Worm (Caenorhabditis elegans) whole organism, young adult: ENCODE measurements around the gene H08M01.1.

Source experiments
- B0261.1 ChIP-seq: sonication (generic microtip); optimal IDR thresholded peaks from 2 replicates; lab custom pipeline; 2016; ENCODE audit warnings: mild to moderate bottlenecking, missing genetic modification characterization, moderate library complexity, missing compliant biosample characterization
- F23B12.7 ChIP-seq: sonication (generic microtip); optimal IDR thresholded peaks from 2 replicates; lab custom pipeline; 2017; ENCODE audit warnings: missing genetic modification characterization, mild to moderate bottlenecking, missing compliant biosample characterization, antibody characterized with exemption, moderate library complexity; ENCODE audit not compliant: insufficient read depth
- F33H1.4 ChIP-seq: fragments of 200-800 bp; sonication (Bioruptor generic); IDR thresholded peaks from 2 replicates; pipeline ENCODE4 v1.3.6; 2022; ENCODE audit warnings: missing genetic modification reagents, missing genetic modification characterization, missing compliant biosample characterization
- F49E8.2 ChIP-seq: sonication (generic microtip); optimal IDR thresholded peaks from 3 replicates; lab custom pipeline; 2017; ENCODE audit warnings: missing genetic modification characterization, mild to moderate bottlenecking, missing compliant biosample characterization, antibody characterized with exemption, moderate library complexity; ENCODE audit not compliant: insufficient read depth
- F55B11.4 ChIP-seq: sonication (generic microtip); optimal IDR thresholded peaks from 2 replicates; lab custom pipeline; 2016; ENCODE audit warnings: missing compliant biosample characterization, missing genetic modification characterization, borderline replicate concordance; ENCODE audit not compliant: insufficient read depth
- K11D2.4 ChIP-seq: fragments of 200-800 bp; sonication (Bioruptor generic); IDR thresholded peaks from 2 replicates; pipeline ENCODE4 v1.3.6; 2022; ENCODE audit warnings: missing genetic modification reagents, missing genetic modification characterization, missing compliant biosample characterization
- K12H6.12 ChIP-seq: fragments of 200-800 bp; sonication (Bioruptor generic); optimal IDR thresholded peaks from 2 replicates; lab custom pipeline; 2018; ENCODE audit warnings: mild to moderate bottlenecking, missing genetic modification characterization, missing compliant biosample characterization
- T26A5.8 ChIP-seq: sonication (generic microtip); optimal IDR thresholded peaks from 2 replicates; lab custom pipeline; 2016; ENCODE audit warnings: missing genetic modification characterization, missing compliant biosample characterization
- Y56A3A.18 ChIP-seq: fragments of 200-800 bp; sonication (Bioruptor generic); IDR thresholded peaks from 2 replicates; pipeline ENCODE4 v1.3.6; 2022; ENCODE audit warnings: missing genetic modification reagents, missing genetic modification characterization, missing compliant biosample characterization
- Y79H2A.3 ChIP-seq: fragments of 200-800 bp; sonication (Bioruptor generic); conservative IDR thresholded peaks from 2 replicates; pipeline ENCODE4 v1.3.6; 2022; ENCODE audit warnings: missing genetic modification reagents, missing genetic modification characterization, missing compliant biosample characterization
- Y95B8A.8 ChIP-seq: fragments of 200-800 bp; sonication (Bioruptor generic); IDR thresholded peaks from 2 replicates; pipeline ENCODE4 v1.3.6; 2022; ENCODE audit warnings: missing genetic modification reagents, missing genetic modification characterization, missing compliant biosample characterization
- ZK185.1 ChIP-seq: sonication (generic microtip); optimal IDR thresholded peaks from 2 replicates; lab custom pipeline; 2016; ENCODE audit warnings: mild to moderate bottlenecking, missing genetic modification characterization, missing compliant biosample characterization; ENCODE audit not compliant: poor library complexity, severe bottlenecking
- ama-1 ChIP-seq, 3 experiments: fragments of 150-350 bp in 1 of 3; sonication (generic microtip) in 2 of 3; optimal IDR thresholded peaks; 2 replicates each; lab custom pipeline; 2014 to 2018; ENCODE audit warnings: missing biosample characterization in 2 of 3, missing genetic modification characterization in 2 of 3, missing genetic modification reagents in 2 of 3
- aptf-3 ChIP-seq: fragments of 200-800 bp; sonication (Bioruptor generic); IDR thresholded peaks from 2 replicates; pipeline ENCODE4 v1.3.6; 2022; ENCODE audit warnings: missing genetic modification characterization, missing compliant biosample characterization
- attf-3 ChIP-seq: fragments of 200-800 bp; sonication (Bioruptor generic); conservative IDR thresholded peaks from 2 replicates; pipeline ENCODE4 v1.3.6; 2022; ENCODE audit warnings: missing genetic modification reagents, missing genetic modification characterization, missing compliant biosample characterization
- cebp-1 ChIP-seq, 2 experiments: fragments of 200-800 bp in 1 of 2; sonication (Bioruptor generic) in 1 of 2; sonication (generic microtip) in 1 of 2; IDR thresholded peaks in 1 of 2; optimal IDR thresholded peaks in 1 of 2; 2 replicates each; pipeline versions ENCODE4 v1.3.6 to Lab custom; 2017 to 2022; ENCODE audit warnings: missing compliant biosample characterization in 2 of 2, missing genetic modification characterization in 2 of 2, mild to moderate bottlenecking in 1 of 2, missing genetic modification reagents in 1 of 2, moderate library complexity in 1 of 2
- ceh-100 ChIP-seq: fragments of 200-800 bp; sonication (Bioruptor generic); IDR thresholded peaks from 2 replicates; pipeline ENCODE4 v1.3.6; 2022; ENCODE audit warnings: missing genetic modification reagents, missing genetic modification characterization, missing compliant biosample characterization
- ceh-40 ChIP-seq: fragments of 200-800 bp; sonication (Bioruptor generic); IDR thresholded peaks from 2 replicates; pipeline ENCODE4 v1.3.6; 2022; ENCODE audit warnings: missing genetic modification characterization, missing compliant biosample characterization
- ceh-58 ChIP-seq: fragments of 200-800 bp; sonication (Bioruptor generic); IDR thresholded peaks from 2 replicates; pipeline ENCODE4 v1.3.6; 2022; ENCODE audit warnings: missing genetic modification characterization, missing compliant biosample characterization
- ceh-79 ChIP-seq: sonication (generic microtip); optimal IDR thresholded peaks from 2 replicates; lab custom pipeline; 2017; ENCODE audit warnings: mild to moderate bottlenecking, missing genetic modification characterization, missing compliant biosample characterization
- chd-7 ChIP-seq: sonication (generic microtip); optimal IDR thresholded peaks from 2 replicates; lab custom pipeline; 2016; ENCODE audit warnings: mild to moderate bottlenecking, missing genetic modification characterization, moderate library complexity, missing compliant biosample characterization
- die-1 ChIP-seq: sonication (generic microtip); optimal IDR thresholded peaks from 2 replicates; lab custom pipeline; 2016; ENCODE audit warnings: missing genotype, mild to moderate bottlenecking, missing genetic modification characterization, missing compliant biosample characterization
- egl-18 ChIP-seq: fragments of 200-800 bp; sonication (Bioruptor generic); IDR thresholded peaks from 2 replicates; pipeline ENCODE4 v1.3.6; 2022; ENCODE audit warnings: missing genetic modification reagents, missing genetic modification characterization, missing compliant biosample characterization
- egl-44 ChIP-seq: fragments of 200-800 bp; sonication (Bioruptor generic); IDR thresholded peaks from 2 replicates; pipeline ENCODE4 v1.3.6; 2022; ENCODE audit warnings: missing genetic modification reagents, missing genetic modification characterization, missing compliant biosample characterization
- egrh-3 ChIP-seq: fragments of 200-800 bp; sonication (Bioruptor generic); IDR thresholded peaks from 2 replicates; pipeline ENCODE4 v1.3.6; 2022; ENCODE audit warnings: missing genetic modification reagents, missing genetic modification characterization, missing compliant biosample characterization
- him-1 ChIP-seq: sonication (generic microtip); optimal IDR thresholded peaks from 2 replicates; lab custom pipeline; 2016; ENCODE audit warnings: missing genotype, missing genetic modification reagents, missing genetic modification characterization, missing compliant biosample characterization
- hsf-1 ChIP-seq: fragments of 200-800 bp; sonication (Bioruptor generic); IDR thresholded peaks from 2 replicates; pipeline ENCODE4 v1.3.6; 2022; ENCODE audit warnings: missing genetic modification reagents, missing genetic modification characterization, missing compliant biosample characterization
- let-607 ChIP-seq, 2 experiments: fragments of 200-800 bp in 1 of 2; sonication (Bioruptor generic) in 1 of 2; sonication (generic microtip) in 1 of 2; optimal IDR thresholded peaks; 2 replicates each; lab custom pipeline; 2016 to 2018; ENCODE audit warnings: mild to moderate bottlenecking in 2 of 2, missing compliant biosample characterization in 2 of 2, missing genetic modification characterization in 2 of 2, moderate library complexity in 2 of 2, missing genotype in 1 of 2
- lin-35 ChIP-seq, 3 experiments: fragments of 150-350 bp in 2 of 3; sonication (generic microtip) in 1 of 3; optimal IDR thresholded peaks; 2 replicates each; lab custom pipeline; 2014 to 2018; ENCODE audit warnings: missing biosample characterization in 3 of 3, missing genetic modification characterization in 3 of 3, missing genetic modification reagents in 3 of 3
- lin-40 ChIP-seq: sonication (generic microtip); optimal IDR thresholded peaks from 2 replicates; lab custom pipeline; 2016; ENCODE audit warnings: missing genetic modification characterization, mild to moderate bottlenecking, missing compliant biosample characterization, missing genotype, missing genetic modification reagents
- lsl-1 ChIP-seq: fragments of 200-800 bp; sonication (Bioruptor generic); optimal IDR thresholded peaks from 2 replicates; lab custom pipeline; 2018; ENCODE audit warnings: mild to moderate bottlenecking, missing genetic modification characterization, moderate library complexity, missing compliant biosample characterization
- mcd-1 ChIP-seq: fragments of 200-800 bp; sonication (Bioruptor generic); IDR thresholded peaks from 2 replicates; pipeline ENCODE4 v1.3.6; 2022; ENCODE audit warnings: missing genetic modification reagents, missing genetic modification characterization, missing compliant biosample characterization
- nfya-1 ChIP-seq: sonication (generic microtip); optimal IDR thresholded peaks from 2 replicates; lab custom pipeline; 2017; ENCODE audit warnings: antibody characterized with exemption, missing compliant biosample characterization, missing genetic modification characterization, borderline replicate concordance; ENCODE audit not compliant: insufficient read depth
- nhr-27 ChIP-seq: fragments of 200-800 bp; sonication (Bioruptor generic); optimal IDR thresholded peaks from 2 replicates; lab custom pipeline; 2018; ENCODE audit warnings: mild to moderate bottlenecking, missing genetic modification characterization, moderate library complexity, missing compliant biosample characterization
- rec-8 ChIP-seq, 2 experiments: sonication (generic microtip); optimal IDR thresholded peaks; 2 replicates each; lab custom pipeline; 2016; ENCODE audit warnings: mild to moderate bottlenecking in 2 of 2, missing genetic modification characterization in 2 of 2, missing genetic modification reagents in 2 of 2, missing genotype in 2 of 2, missing biosample characterization in 1 of 2, missing compliant biosample characterization in 1 of 2, moderate library complexity in 1 of 2
- snpc-1.3 ChIP-seq: sonication (generic microtip); optimal IDR thresholded peaks from 2 replicates; lab custom pipeline; 2017; ENCODE audit warnings: missing genetic modification characterization, mild to moderate bottlenecking, missing compliant biosample characterization, antibody characterized with exemption, moderate library complexity, missing genotype, missing genetic modification reagents; ENCODE audit not compliant: insufficient read depth
- snpc-3.4 ChIP-seq: sonication (generic microtip); optimal IDR thresholded peaks from 2 replicates; lab custom pipeline; 2017; ENCODE audit warnings: missing genetic modification characterization, mild to moderate bottlenecking, missing compliant biosample characterization, antibody characterized with exemption, moderate library complexity, missing genotype, missing genetic modification reagents
- somi-1 ChIP-seq: fragments of 200-800 bp; sonication (Bioruptor generic); optimal IDR thresholded peaks from 2 replicates; lab custom pipeline; 2018; ENCODE audit warnings: mild to moderate bottlenecking, missing genetic modification characterization, missing compliant biosample characterization
- tbp1 ChIP-seq: fragments of 200-800 bp; sonication (Bioruptor generic); optimal IDR thresholded peaks from 2 replicates; lab custom pipeline; 2018; ENCODE audit warnings: mild to moderate bottlenecking, missing genetic modification characterization, missing compliant biosample characterization
- zfh-2 ChIP-seq: fragments of 200-800 bp; sonication (Bioruptor generic); conservative IDR thresholded peaks from 2 replicates; pipeline ENCODE4 v1.3.6; 2022; ENCODE audit warnings: missing genetic modification reagents, missing genetic modification characterization, missing compliant biosample characterization
- ztf-22 ChIP-seq: fragments of 200-800 bp; sonication (Bioruptor generic); optimal IDR thresholded peaks from 2 replicates; lab custom pipeline; 2018; ENCODE audit warnings: mild to moderate bottlenecking, missing genetic modification characterization, moderate library complexity, missing compliant biosample characterization
- ztf-25 ChIP-seq: fragments of 200-800 bp; sonication (Bioruptor generic); IDR thresholded peaks from 2 replicates; pipeline ENCODE4 v1.3.6; 2022; ENCODE audit warnings: missing genetic modification reagents, missing genetic modification characterization, missing compliant biosample characterization
- ztf-26 ChIP-seq: sonication (generic microtip); optimal IDR thresholded peaks from 2 replicates; lab custom pipeline; 2017; ENCODE audit warnings: missing genetic modification characterization, missing compliant biosample characterization
- ztf-28 ChIP-seq: fragments of 200-800 bp; sonication (Bioruptor generic); IDR thresholded peaks from 2 replicates; pipeline ENCODE4 v1.3.6; 2022; ENCODE audit warnings: missing genetic modification reagents, missing genetic modification characterization, missing compliant biosample characterization
- ztf-3 ChIP-seq: fragments of 200-800 bp; sonication (Bioruptor generic); optimal IDR thresholded peaks from 2 replicates; lab custom pipeline; 2018; ENCODE audit warnings: mild to moderate bottlenecking, missing genetic modification characterization, missing compliant biosample characterization

Gene H08M01.1

DNA sequence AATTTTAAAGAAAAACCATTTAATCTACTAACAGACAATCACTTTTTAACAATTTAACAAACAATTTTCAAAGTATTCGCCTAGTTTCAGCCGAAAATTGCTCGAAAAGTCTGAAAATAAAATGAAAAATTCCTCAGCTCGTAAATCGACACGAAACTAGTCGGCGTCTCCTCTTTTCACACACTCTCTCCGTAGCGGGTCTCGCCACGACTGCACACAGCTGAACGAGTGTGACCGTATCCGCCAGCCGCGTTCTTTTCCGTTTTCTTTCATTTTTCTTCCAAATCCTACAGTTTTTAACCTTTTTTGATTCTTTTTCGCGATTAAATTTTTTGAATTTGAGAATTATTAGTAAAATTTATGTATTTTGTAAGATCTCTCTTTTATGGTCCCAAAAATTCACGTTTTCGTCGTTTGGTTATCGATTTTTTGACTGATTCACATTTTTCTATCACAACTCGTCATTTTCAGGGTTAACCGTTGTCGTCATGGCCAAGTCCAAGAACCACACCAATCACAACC, 45.6 kb upstream of the H08M01.1 start, which contains the start of gene rpl-29 (continued):
- TF ChIP-seq ceh-40 (GFP tag; lab: Robert Waterston, UW): no peak
- TF ChIP-seq let-607 (tag; optimal IDR thresholded peaks at IDR 0.05; lab: Kevin White, UChicago): peak; percentile 26 to 40
- TF ChIP-seq F55B11.4 (tag; lab: Kevin White, UChicago): no peak
- TF ChIP-seq ztf-28 (GFP tag; lab: Robert Waterston, UW): no peak
- TF ChIP-seq tbp1 (GFP tag; lab: Kevin White, UChicago): peak; percentile 77
- peak; percentile 38; the same call in 1 of the 2 replicates for TF ChIP-seq K11D2.4 (GFP tag; lab: Robert Waterston, UW)
- peak; percentile 64 for TF ChIP-seq lin-40
- TF ChIP-seq ama-1 (optimal IDR thresholded peaks at IDR 0.05; lab: Kevin White, UChicago): peak; percentile 7
- TF ChIP-seq ama-1 (GFP tag; optimal IDR thresholded peaks at IDR 0.05; lab: Kevin White, UChicago): no peak
- TF ChIP-seq cebp-1 (GFP tag; IDR thresholded peaks at IDR 0.05; lab: Robert Waterston, UW): 0 out of 2 replicates have a peak, but pooled peaks have one; percentile 45
- TF ChIP-seq cebp-1 (tag; optimal IDR thresholded peaks at IDR 0.05; lab: Kevin White, UChicago): peak; percentile 74
- TF ChIP-seq F33H1.4 (GFP tag; lab: Robert Waterston, UW): peak; percentile 99
- TF ChIP-seq hsf-1 (GFP tag; lab: Robert Waterston, UW): peak; percentile 72
- 0 out of 2 replicates have a peak, but pooled peaks have one; percentile 39 for TF ChIP-seq Y95B8A.8 (GFP tag; lab: Robert Waterston, UW)
- peak; percentile 66; the same call in 1 of the 2 replicates for TF ChIP-seq zfh-2 (GFP tag; lab: Robert Waterston, UW)
- TF ChIP-seq rec-8 (tag; optimal IDR thresholded peaks at IDR 0.05; lab: Kevin White, UChicago): no peak
- TF ChIP-seq die-1: no peak
- peak; percentile 64 for TF ChIP-seq attf-3 (GFP tag; lab: Robert Waterston, UW)
- TF ChIP-seq nfya-1 (tag; lab: Kevin White, UChicago): no peak
- peak; percentile 52; the same call in 1 of the 2 replicates for TF ChIP-seq Y56A3A.18
- TF ChIP-seq aptf-3: no peak
- no peak for TF ChIP-seq chd-7 (tag; lab: Kevin White, UChicago)
- no peak for TF ChIP-seq egrh-3 (GFP tag; lab: Robert Waterston, UW)
- peak; percentile 98 for TF ChIP-seq lsl-1
- TF ChIP-seq K12H6.12 (tag; lab: Kevin White, UChicago): no peak
- TF ChIP-seq B0261.1 (tag; lab: Kevin White, UChicago): no peak
- TF ChIP-seq ztf-26 (tag; lab: Kevin White, UChicago): no peak
- no peak for TF ChIP-seq ztf-3
- TF ChIP-seq T26A5.8 (tag; lab: Kevin White, UChicago): no peak
- peak in 2 of 3 experiments; percentile 37 to 69 for TF ChIP-seq lin-35 (GFP tag; optimal IDR thresholded peaks at IDR 0.05; lab: Kevin White, UChicago)
- no peak for TF ChIP-seq ztf-25 (GFP tag; lab: Robert Waterston, UW)
- no peak for TF ChIP-seq somi-1 (GFP tag; lab: Kevin White, UChicago)
- peak; percentile 71 for TF ChIP-seq ceh-100
- TF ChIP-seq snpc-3.4 (tag; lab: Kevin White, UChicago): peak; percentile 89
- TF ChIP-seq egl-18: no peak
- TF ChIP-seq F49E8.2 (tag; lab: Kevin White, UChicago): peak; percentile 80
- peak; percentile 97 for TF ChIP-seq snpc-1.3
- TF ChIP-seq F23B12.7 (tag; lab: Kevin White, UChicago): peak; percentile 77
- peak; percentile 17 for TF ChIP-seq him-1
- TF ChIP-seq ZK185.1 (tag; lab: Kevin White, UChicago): peak; percentile 88
- TF ChIP-seq Y79H2A.3: no peak
- no peak for TF ChIP-seq ztf-22 (GFP tag; lab: Kevin White, UChicago)
- TF ChIP-seq ceh-79 (tag; lab: Kevin White, UChicago): no peak
- peak; percentile 84 for TF ChIP-seq mcd-1 (GFP tag; lab: Robert Waterston, UW)
- no peak for TF ChIP-seq nhr-27 (tag; lab: Kevin White, UChicago)
- no peak for TF ChIP-seq ceh-58 (GFP tag; lab: Robert Waterston, UW)
- no peak for TF ChIP-seq egl-44 (GFP tag; lab: Robert Waterston, UW)
